Worm (Caenorhabditis elegans): ENCODE measurements around the gene math-25.

ce11 chrII:1895278-1895677 is 584 bp upstream of the math-25 start, which contains the start of gene C46F9.5:
- TF ChIP-seq ama-1 (optimal IDR thresholded peaks at IDR 0.05) (no peak), scrt-1 (GFP tag; IDR thresholded peaks at IDR 0.05) (no peak), F13C5.2 (tag; optimal IDR thresholded peaks at IDR 0.05) (no peak), ceh-13 (GFP tag; optimal IDR thresholded peaks at IDR 0.05) (no peak), hnd-1 (tag; optimal IDR thresholded peaks at IDR 0.05) (no peak)
